Worm (Caenorhabditis elegans): ENCODE results near the gene fbxb-74.
A peak's percentile ranks its signal among the peaks of the same experiment; 100 is the strongest.

Gene fbxb-74

DNA sequence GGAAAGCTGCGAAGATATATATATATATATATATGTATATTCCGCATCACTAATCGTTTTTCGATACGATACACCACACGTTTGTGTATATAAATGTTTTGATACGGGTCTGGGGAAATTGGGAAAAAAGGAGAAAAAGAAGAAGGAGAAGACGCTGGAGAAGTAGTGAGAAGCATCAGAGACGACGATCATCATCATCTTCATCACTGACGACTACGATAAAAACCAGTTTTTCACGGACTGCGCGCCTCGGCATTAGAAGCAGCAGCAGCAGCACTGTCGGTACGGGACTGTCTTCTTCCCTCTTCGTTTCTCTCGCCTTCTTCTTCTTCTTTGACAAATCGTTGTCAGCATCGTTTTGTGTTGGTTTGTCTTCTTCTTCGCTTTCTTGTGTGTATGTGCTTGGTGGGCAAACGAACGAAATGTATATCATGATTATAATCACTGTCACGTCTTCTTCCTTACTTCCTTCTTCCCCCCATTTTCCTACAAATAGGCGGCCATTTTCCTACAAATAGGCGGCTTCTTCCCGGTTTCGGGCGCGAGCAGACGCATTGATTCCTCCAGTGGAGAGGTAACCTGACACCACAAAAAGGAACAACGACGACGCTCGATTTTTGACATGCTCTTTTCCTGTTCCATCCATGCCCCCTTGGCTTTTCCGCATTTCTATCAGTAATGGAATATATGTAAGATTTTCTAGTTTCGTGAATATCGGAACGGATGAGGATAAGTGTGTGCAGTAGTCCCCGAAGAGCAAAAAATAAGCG, 42.9 kb downstream of the fbxb-74 start (continued):
- no peak for TF ChIP-seq ceh-88 (GFP tag; IDR thresholded peaks at IDR 0.05)
- TF ChIP-seq nhr-19 (GFP tag; conservative IDR thresholded peaks at IDR 0.05): no peak
- TF ChIP-seq mep-1 (tag; optimal IDR thresholded peaks at IDR 0.05): no peak
- TF ChIP-seq nhr-71 (tag; optimal IDR thresholded peaks at IDR 0.05): peak; percentile 26
- no peak for TF ChIP-seq snpc-4 (tag; optimal IDR thresholded peaks at IDR 0.05)
- no peak for TF ChIP-seq nhr-237 (tag; optimal IDR thresholded peaks at IDR 0.05)
- no peak for TF ChIP-seq fkh-8 (tag; optimal IDR thresholded peaks at IDR 0.05)
- TF ChIP-seq nhr-12 (tag; optimal IDR thresholded peaks at IDR 0.05): no peak
- TF ChIP-seq tlp-1 (tag; optimal IDR thresholded peaks at IDR 0.05): no peak
- peak; percentile 81 for TF ChIP-seq nhr-85 (tag)
- TF ChIP-seq sptf-1 (tag; optimal IDR thresholded peaks at IDR 0.05): no peak
- peak; percentile 46 for TF ChIP-seq lin-14 (GFP tag; optimal IDR thresholded peaks at IDR 0.05)
- peak; percentile 74 for TF ChIP-seq grh-1 (GFP tag; IDR thresholded peaks at IDR 0.05)
- TF ChIP-seq C34B4.2 (tag; optimal IDR thresholded peaks at IDR 0.05): no peak

DNA sequence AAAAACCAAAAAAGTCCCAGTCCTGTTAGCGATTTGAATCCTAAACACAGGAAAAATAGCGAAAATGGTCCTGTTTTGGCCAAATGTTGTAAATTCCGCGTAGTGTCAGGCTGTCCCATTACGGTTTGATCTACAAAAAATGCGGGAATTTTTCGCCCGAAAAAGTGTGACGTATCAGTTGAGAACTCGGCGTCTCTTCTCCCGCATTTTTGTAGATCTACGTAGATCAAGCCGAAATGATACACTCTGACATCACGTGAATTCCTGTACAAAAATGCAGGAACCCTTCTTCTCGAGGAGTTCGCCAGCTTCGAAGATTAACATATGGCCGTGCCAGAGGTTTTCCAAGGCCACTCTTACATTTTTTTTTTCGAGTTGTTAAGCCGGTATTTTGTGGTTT, 43.5 kb downstream of the fbxb-74 start:
- TF ChIP-seq nhr-77 (tag; optimal IDR thresholded peaks at IDR 0.05): no peak
- no peak for TF ChIP-seq nhr-28 (tag; optimal IDR thresholded peaks at IDR 0.05)
- TF ChIP-seq nhr-47 (tag; optimal IDR thresholded peaks at IDR 0.05): no peak
- TF ChIP-seq ces-1 (GFP tag; optimal IDR thresholded peaks at IDR 0.05): no peak
- TF ChIP-seq lin-35 (GFP tag; optimal IDR thresholded peaks at IDR 0.05): no peak
- no peak for TF ChIP-seq unc-130 (tag; optimal IDR thresholded peaks at IDR 0.05)
- no peak for TF ChIP-seq C34B4.2 (tag; optimal IDR thresholded peaks at IDR 0.05)
- TF ChIP-seq C04F5.9 (tag; optimal IDR thresholded peaks at IDR 0.05): no peak
- TF ChIP-seq unc-98 (GFP tag; IDR thresholded peaks at IDR 0.05): no peak

DNA sequence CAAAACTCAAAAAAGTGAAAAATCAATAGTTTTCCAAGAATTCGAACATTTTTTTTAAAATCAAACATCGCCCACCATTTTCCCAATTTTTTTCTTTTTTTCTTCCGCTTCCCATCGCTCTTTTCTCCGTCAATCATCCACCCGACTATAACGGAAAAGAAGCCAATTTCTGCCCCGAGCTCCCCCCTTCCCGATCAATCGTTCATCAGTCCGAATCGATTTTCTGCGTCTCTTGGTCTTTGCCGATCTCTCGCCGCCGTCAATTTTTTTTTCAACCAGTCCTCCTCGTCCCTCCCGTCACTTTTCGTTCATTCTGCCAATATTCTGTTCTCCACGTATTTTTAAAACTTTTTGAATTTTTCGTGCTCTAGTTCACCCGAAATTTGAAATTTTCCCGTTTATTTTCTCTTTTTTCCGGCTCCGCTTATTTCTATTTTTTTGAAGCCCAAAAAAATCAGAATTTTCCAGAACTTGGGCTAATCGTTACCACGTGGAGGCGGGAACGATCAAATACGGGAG, 45.1 kb downstream of the fbxb-74 start, which contains the start of gene ell-1:
Gene ell-1 (plus strand): TSS at position 469 of the 519 bp plus-strand sequence.
- TF ChIP-seq C04F5.9 (tag; optimal IDR thresholded peaks at IDR 0.05) (no peak), hpl-2 (GFP tag; optimal IDR thresholded peaks at IDR 0.05) (no peak), rnt-1 (tag; optimal IDR thresholded peaks at IDR 0.05) (no peak), mdl-1 (tag; optimal IDR thresholded peaks at IDR 0.05) (no peak), tlp-1 (tag; optimal IDR thresholded peaks at IDR 0.05) (no peak), egl-13 (tag; optimal IDR thresholded peaks at IDR 0.05) (no peak), grh-1 (GFP tag; IDR thresholded peaks at IDR 0.05) (no peak), hlh-4 (tag; optimal IDR thresholded peaks at IDR 0.05) (no peak), C34B4.2 (tag; optimal IDR thresholded peaks at IDR 0.05) (no peak), dsc-1 (tag; optimal IDR thresholded peaks at IDR 0.05) (no peak), fkh-10 (GFP tag; optimal IDR thresholded peaks at IDR 0.05) (no peak)

DNA sequence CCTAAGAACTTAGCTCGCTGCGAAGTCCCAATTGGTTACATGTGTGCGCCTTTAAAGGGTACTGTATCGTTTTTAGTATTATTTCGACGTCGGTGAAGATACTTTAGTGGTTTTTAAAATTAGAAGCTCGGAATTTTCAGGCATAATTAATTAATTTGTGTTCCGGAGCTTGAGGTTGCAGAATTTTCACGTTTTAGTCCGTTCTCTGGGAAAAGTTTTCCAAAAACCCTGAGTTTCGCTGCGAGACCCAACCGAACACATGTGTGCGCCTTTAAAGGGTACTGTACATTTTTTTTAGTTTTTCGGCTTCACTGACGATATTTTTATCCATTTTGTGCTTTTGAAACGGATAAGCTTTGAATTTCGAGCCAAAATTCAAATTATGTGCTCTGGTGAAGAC, 45.6 kb downstream of the fbxb-74 start:
- TF ChIP-seq C34B4.2 (tag; optimal IDR thresholded peaks at IDR 0.05) (no peak), Y116A8C.19 (tag; optimal IDR thresholded peaks at IDR 0.05; ENCODE audit: borderline replicate concordance) (no peak), sup-37 (GFP tag; optimal IDR thresholded peaks at IDR 0.05) (no peak), unc-86 (tag; optimal IDR thresholded peaks at IDR 0.05) (no peak), jun-1 (tag; optimal IDR thresholded peaks at IDR 0.05) (no peak), zag-1 (tag; optimal IDR thresholded peaks at IDR 0.05) (no peak), nhr-71 (tag; optimal IDR thresholded peaks at IDR 0.05) (no peak), zip-4 (GFP tag; optimal IDR thresholded peaks at IDR 0.05) (no peak), tlp-1 (tag; optimal IDR thresholded peaks at IDR 0.05) (no peak), lin-15B (tag; optimal IDR thresholded peaks at IDR 0.05) (no peak), isw-1 (GFP tag; IDR thresholded peaks at IDR 0.05) (no peak), sptf-1 (tag; optimal IDR thresholded peaks at IDR 0.05) (no peak), xbp-1 (tag; optimal IDR thresholded peaks at IDR 0.05) (no peak), nhr-28 (tag; optimal IDR thresholded peaks at IDR 0.05) (no peak), pax-3 (tag; optimal IDR thresholded peaks at IDR 0.05) (no peak), unc-98 (GFP tag; IDR thresholded peaks at IDR 0.05) (no peak), lin-13 (GFP tag; optimal IDR thresholded peaks at IDR 0.05) (no peak), ceh-82 (tag; optimal IDR thresholded peaks at IDR 0.05) (no peak)

Data from whole organism, L1 larva.